Worm (Caenorhabditis elegans) whole organism, L4 larva: ENCODE results near the gene M01F1.8.
A peak's percentile ranks its signal among the peaks of the same experiment; 100 is the strongest.

Experiments
- aha-1 ChIP-seq: fragments of 150-350 bp; peaks from one replicate; lab custom pipeline; 2014; ENCODE audit warnings: missing biosample characterization, missing genetic modification characterization
- daf-19 ChIP-seq: fragments of 200-800 bp; sonication (Bioruptor generic); conservative IDR thresholded peaks from 2 replicates; pipeline ENCODE4 v1.3.6; 2022; ENCODE audit warnings: missing genetic modification characterization, missing compliant biosample characterization
- mxl-2 ChIP-seq: fragments of 200-800 bp; sonication (Bioruptor generic); conservative IDR thresholded peaks from 2 replicates; pipeline ENCODE4 v1.3.6; 2022; ENCODE audit warnings: missing genetic modification reagents, missing genetic modification characterization, missing compliant biosample characterization
- unc-62 ChIP-seq, 3 experiments: fragments of 150-350 bp in 1 of 3; sonication (generic microtip); optimal IDR thresholded peaks in 2 of 3; peaks in 1 of 3; 1 replicate in 1 of 3; 2 replicates in 2 of 3; lab custom pipeline; 2014 to 2017; ENCODE audit warnings: missing biosample characterization in 3 of 3, missing genetic modification characterization in 3 of 3, missing genetic modification reagents in 3 of 3, missing genotype in 1 of 3

ce11 chrIII:3541093-3541492 lies 38.7 kb upstream of the M01F1.8 start:
- no peak for TF ChIP-seq unc-62 (GFP tag; optimal IDR thresholded peaks at IDR 0.05 in 1 of 2; lab: Kevin White, UChicago)
- no peak for TF ChIP-seq unc-62 (tag; optimal IDR thresholded peaks at IDR 0.05; lab: Kevin White, UChicago)
- no peak for TF ChIP-seq mxl-2 (GFP tag; lab: Robert Waterston, UW)
- peak; percentile 22 for TF ChIP-seq aha-1
- TF ChIP-seq daf-19 (GFP tag; lab: Robert Waterston, UW) = no peak
